Fruit fly (Drosophila melanogaster): ENCODE measurements around the gene CG15482.
A peak's percentile ranks its signal among the peaks of the same experiment; 100 is the strongest.

Gene CG15482

dm6 chr2L:13211764-13212265 is at the start of gene CG15482:
Gene CG15482 (minus strand): TSS chr2L:13211814.
- TF ChIP-seq kay (GFP tag; ENCODE audit: borderline replicate concordance), result peak; percentile 54

DNA sequence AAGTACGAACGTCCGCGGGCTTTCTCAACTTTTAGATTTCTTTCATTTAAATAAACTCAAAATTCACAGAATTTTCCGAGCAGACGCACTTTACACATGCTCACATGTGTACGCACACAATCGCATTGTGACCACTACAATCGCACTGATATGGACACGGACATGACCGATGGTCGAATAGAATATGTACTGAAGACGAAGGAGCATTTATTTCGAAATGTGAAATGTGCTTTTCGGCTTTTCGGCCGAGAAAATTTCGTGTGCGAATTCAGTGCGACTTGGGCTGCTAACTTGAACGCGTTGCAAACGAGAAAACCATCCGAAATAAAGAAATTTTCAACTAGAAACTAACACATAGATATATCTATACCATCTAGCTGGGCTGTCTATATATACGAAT is 49.1 kb upstream of the CG15482 start, which contains the start of gene CG44085:
Gene CG44085, plus strand, starts transcription at position 269 of the 400 bp plus-strand sequence.
- no peak for TF ChIP-seq tj (GFP tag; optimal IDR thresholded peaks at IDR 0.05)
- no peak for TF ChIP-seq ovo (GFP tag; optimal IDR thresholded peaks at IDR 0.05)
- TF ChIP-seq Hr96 (GFP tag; optimal IDR thresholded peaks at IDR 0.05), result no peak
- TF ChIP-seq Mnt (GFP tag; optimal IDR thresholded peaks at IDR 0.05), result no peak
- no peak for TF ChIP-seq CG7101 (tag; optimal IDR thresholded peaks at IDR 0.05)
- no peak for TF ChIP-seq pad (GFP tag; optimal IDR thresholded peaks at IDR 0.05)
- TF ChIP-seq CG7045 (GFP tag; optimal IDR thresholded peaks at IDR 0.05), result no peak
- TF ChIP-seq kay (GFP tag; ENCODE audit: borderline replicate concordance), result no peak

DNA sequence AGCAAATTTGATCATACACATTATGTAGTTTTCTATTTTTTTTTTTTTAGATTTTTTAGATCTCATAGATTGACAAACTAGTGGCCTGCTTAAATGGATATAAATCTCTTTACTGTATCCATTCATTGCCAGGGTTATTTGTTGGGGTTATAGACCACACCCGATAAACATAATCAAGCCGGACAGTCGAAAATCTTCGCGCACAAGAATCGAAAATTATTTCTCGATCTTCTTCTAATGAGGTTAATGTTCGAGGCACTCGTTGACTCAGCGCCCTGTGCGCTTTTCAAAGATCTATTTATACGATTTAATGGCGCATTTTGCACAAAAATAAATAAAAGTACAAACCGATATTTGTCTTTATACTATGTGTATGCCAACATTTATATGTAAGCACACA is 48.0 kb upstream of the CG15482 start, which contains the start of gene CG31730:
Gene CG31730, minus strand, starts transcription at position 101 of the 400 bp plus-strand sequence.
- TF ChIP-seq CG14711 (tag; optimal IDR thresholded peaks at IDR 0.05), result no peak
- TF ChIP-seq tj (GFP tag; optimal IDR thresholded peaks at IDR 0.05), result no peak
- TF ChIP-seq toe (GFP tag; optimal IDR thresholded peaks at IDR 0.05), result no peak
- TF ChIP-seq cnc (optimal IDR thresholded peaks at IDR 0.05), result no peak
- no peak for TF ChIP-seq CG1620 (GFP tag; optimal IDR thresholded peaks at IDR 0.05)
- no peak for TF ChIP-seq kay (GFP tag; ENCODE audit: borderline replicate concordance)
- no peak for TF ChIP-seq ovo (GFP tag; optimal IDR thresholded peaks at IDR 0.05)
- TF ChIP-seq Crg-1 (GFP tag; optimal IDR thresholded peaks at IDR 0.05), result no peak
- TF ChIP-seq CG33017 (tag; optimal IDR thresholded peaks at IDR 0.05), result no peak

dm6 chr2L:13258702-13259101 is 47.1 kb upstream of the CG15482 start:
- TF ChIP-seq CG5204 (GFP tag; optimal IDR thresholded peaks at IDR 0.05), result no peak
- TF ChIP-seq CG7101 (tag; optimal IDR thresholded peaks at IDR 0.05), result no peak
- no peak for TF ChIP-seq CG7045 (GFP tag; optimal IDR thresholded peaks at IDR 0.05)
- TF ChIP-seq Clk (GFP tag; optimal IDR thresholded peaks at IDR 0.05), result no peak
- TF ChIP-seq toe (GFP tag; optimal IDR thresholded peaks at IDR 0.05), result no peak
- TF ChIP-seq Mnt (GFP tag; optimal IDR thresholded peaks at IDR 0.05), result no peak
- no peak for TF ChIP-seq Hr96 (GFP tag; optimal IDR thresholded peaks at IDR 0.05)
- TF ChIP-seq ovo (GFP tag; optimal IDR thresholded peaks at IDR 0.05), result no peak
- TF ChIP-seq cnc (optimal IDR thresholded peaks at IDR 0.05), result no peak
- TF ChIP-seq cic (GFP tag; optimal IDR thresholded peaks at IDR 0.05), result no peak
- TF ChIP-seq CG14711 (tag; optimal IDR thresholded peaks at IDR 0.05), result no peak
- TF ChIP-seq kay (GFP tag; ENCODE audit: borderline replicate concordance), result no peak
- TF ChIP-seq CG33017 (tag; optimal IDR thresholded peaks at IDR 0.05), result no peak
- TF ChIP-seq Crg-1 (GFP tag; optimal IDR thresholded peaks at IDR 0.05), result no peak

- TF ChIP-seq CG11617 (GFP tag; optimal IDR thresholded peaks at IDR 0.05) (no peak), CG33017 (tag; optimal IDR thresholded peaks at IDR 0.05) (no peak), CG1620 (GFP tag; optimal IDR thresholded peaks at IDR 0.05) (no peak), Clk (GFP tag; optimal IDR thresholded peaks at IDR 0.05) (no peak), ovo (GFP tag; optimal IDR thresholded peaks at IDR 0.05) (no peak), Hr96 (GFP tag; optimal IDR thresholded peaks at IDR 0.05) (no peak), Crg-1 (GFP tag; optimal IDR thresholded peaks at IDR 0.05) (no peak), CG14711 (tag; optimal IDR thresholded peaks at IDR 0.05) (no peak), CG7045 (GFP tag; optimal IDR thresholded peaks at IDR 0.05) (no peak), cnc (optimal IDR thresholded peaks at IDR 0.05) (no peak), cic (GFP tag; optimal IDR thresholded peaks at IDR 0.05) (no peak), tj (GFP tag; optimal IDR thresholded peaks at IDR 0.05) (no peak), CG7101 (tag; optimal IDR thresholded peaks at IDR 0.05) (no peak), pad (GFP tag; optimal IDR thresholded peaks at IDR 0.05) (no peak), bab1 (GFP tag; optimal IDR thresholded peaks at IDR 0.05) (no peak), Mnt (GFP tag; optimal IDR thresholded peaks at IDR 0.05) (no peak), kay (GFP tag; ENCODE audit: borderline replicate concordance) (no peak), CG5204 (GFP tag; optimal IDR thresholded peaks at IDR 0.05) (no peak), toe (GFP tag; optimal IDR thresholded peaks at IDR 0.05) (no peak), CG12768 (GFP tag; optimal IDR thresholded peaks at IDR 0.05) (no peak)
Observed at dm6 chr2L:13257177-13257576, 45.6 kb upstream of the CG15482 start, which contains the start of gene Naa20B. Gene Naa20B (plus strand): TSS chr2L:13257477.

DNA sequence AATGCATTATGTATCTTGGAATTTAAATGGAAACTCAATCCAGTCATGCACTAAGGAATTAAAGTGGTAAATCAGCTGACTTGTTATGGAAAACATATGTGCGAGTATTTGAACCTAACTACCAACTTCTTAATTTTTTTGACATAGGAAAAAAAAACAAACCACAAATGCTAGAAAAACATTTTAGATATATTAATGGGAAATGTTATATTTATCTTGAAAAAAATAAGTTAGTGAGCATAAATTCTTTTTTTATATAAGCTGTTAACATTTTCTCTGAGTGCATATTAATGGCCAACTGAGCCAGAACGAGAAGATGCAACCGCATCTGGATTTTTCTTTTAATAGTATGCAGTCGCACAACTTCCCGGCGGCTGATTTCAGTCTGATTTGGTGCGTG is 39.6 kb upstream of the CG15482 start:
- TF ChIP-seq pad (GFP tag; optimal IDR thresholded peaks at IDR 0.05) (no peak), kay (GFP tag; ENCODE audit: borderline replicate concordance) (no peak), Clk (GFP tag; optimal IDR thresholded peaks at IDR 0.05) (no peak), cic (GFP tag; optimal IDR thresholded peaks at IDR 0.05) (no peak), CG1620 (GFP tag; optimal IDR thresholded peaks at IDR 0.05) (no peak), Crg-1 (GFP tag; optimal IDR thresholded peaks at IDR 0.05) (no peak), ovo (GFP tag; optimal IDR thresholded peaks at IDR 0.05) (no peak), CG7101 (tag; optimal IDR thresholded peaks at IDR 0.05) (no peak), tj (GFP tag; optimal IDR thresholded peaks at IDR 0.05) (no peak), CG7045 (GFP tag; optimal IDR thresholded peaks at IDR 0.05) (no peak), CG12768 (GFP tag; optimal IDR thresholded peaks at IDR 0.05) (no peak), CG11617 (GFP tag; optimal IDR thresholded peaks at IDR 0.05) (no peak), CG33017 (tag; optimal IDR thresholded peaks at IDR 0.05) (no peak), toe (GFP tag; optimal IDR thresholded peaks at IDR 0.05) (no peak), Mnt (GFP tag; optimal IDR thresholded peaks at IDR 0.05) (no peak)

All from whole organism, adult.